Fruit fly (Drosophila melanogaster) whole organism, adult: ENCODE results near the gene CG15333.

Experiments
- CG7101 ChIP-seq: fragments of 200-800 bp; sonication (Bioruptor generic); optimal IDR thresholded peaks from 2 replicates; lab custom pipeline; 2018; ENCODE audit warnings: missing biosample characterization, mild to moderate bottlenecking, missing genetic modification characterization, moderate library complexity
- Clk ChIP-seq: fragments of 200-800 bp; sonication (Bioruptor generic); optimal IDR thresholded peaks from 2 replicates; lab custom pipeline; 2017; ENCODE audit warnings: missing biosample characterization, missing genetic modification characterization
- bab1 ChIP-seq: fragments of 200-800 bp; sonication (Bioruptor generic); optimal IDR thresholded peaks from 3 replicates; lab custom pipeline; 2019; ENCODE audit warnings: missing biosample characterization, mild to moderate bottlenecking, missing genetic modification characterization, moderate library complexity
- ovo ChIP-seq: fragments of 200-800 bp; sonication (Bioruptor generic); optimal IDR thresholded peaks from 2 replicates; lab custom pipeline; 2016; ENCODE audit warnings: missing biosample characterization, missing genetic modification characterization
- toe ChIP-seq: fragments of 200-800 bp; sonication (Bioruptor generic); optimal IDR thresholded peaks from 2 replicates; lab custom pipeline; 2016; ENCODE audit warnings: missing biosample characterization, missing genetic modification characterization

DNA sequence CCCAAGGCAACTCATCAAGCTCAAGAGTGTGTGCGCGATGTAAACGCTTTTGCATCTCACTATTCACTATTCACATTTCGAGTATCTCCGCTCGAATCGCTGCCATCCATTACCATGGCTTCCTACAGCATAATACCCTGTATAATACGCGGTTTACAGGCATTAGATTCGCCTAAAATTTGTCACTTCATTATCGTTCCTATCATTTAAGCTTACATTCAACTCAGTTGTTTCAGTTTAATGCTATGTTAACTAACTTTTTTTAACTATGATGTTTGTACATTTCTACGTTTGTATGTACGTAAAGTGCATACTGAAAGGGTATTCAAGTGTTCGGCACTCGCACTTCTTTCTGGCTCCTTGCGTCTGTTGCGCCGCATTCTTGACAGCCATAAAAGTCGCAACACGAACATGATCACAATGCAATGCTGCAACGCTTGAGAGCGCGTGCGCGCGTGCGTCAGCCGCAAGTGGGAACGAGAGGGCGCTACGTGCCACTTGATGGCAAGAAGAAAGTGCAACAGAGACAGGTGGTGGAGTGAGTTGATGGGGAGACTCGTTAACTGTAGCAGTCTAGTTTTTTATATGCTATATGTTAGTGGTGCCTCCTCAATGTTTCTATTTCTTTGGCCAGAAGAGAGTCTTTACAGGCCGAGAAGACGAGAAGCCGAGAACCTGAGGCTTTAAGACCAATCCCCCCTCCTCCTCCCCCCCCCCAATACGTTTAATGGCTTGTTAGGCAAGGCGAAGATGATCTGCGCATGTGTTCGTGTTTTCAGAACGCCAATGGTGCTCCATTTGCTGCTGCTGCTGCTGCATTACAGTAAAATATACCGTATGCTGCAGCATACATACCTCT, 43.9 kb downstream of the CG15333 start:
- TF ChIP-seq bab1 (GFP tag; lab: Kevin White, UChicago) (no peak), toe (no peak), ovo (no peak), Clk (GFP tag; lab: Kevin White, UChicago) (no peak), CG7101 (no peak)
